Worm (Caenorhabditis elegans): ENCODE data around the gene T28D9.4.

Gene T28D9.4

DNA sequence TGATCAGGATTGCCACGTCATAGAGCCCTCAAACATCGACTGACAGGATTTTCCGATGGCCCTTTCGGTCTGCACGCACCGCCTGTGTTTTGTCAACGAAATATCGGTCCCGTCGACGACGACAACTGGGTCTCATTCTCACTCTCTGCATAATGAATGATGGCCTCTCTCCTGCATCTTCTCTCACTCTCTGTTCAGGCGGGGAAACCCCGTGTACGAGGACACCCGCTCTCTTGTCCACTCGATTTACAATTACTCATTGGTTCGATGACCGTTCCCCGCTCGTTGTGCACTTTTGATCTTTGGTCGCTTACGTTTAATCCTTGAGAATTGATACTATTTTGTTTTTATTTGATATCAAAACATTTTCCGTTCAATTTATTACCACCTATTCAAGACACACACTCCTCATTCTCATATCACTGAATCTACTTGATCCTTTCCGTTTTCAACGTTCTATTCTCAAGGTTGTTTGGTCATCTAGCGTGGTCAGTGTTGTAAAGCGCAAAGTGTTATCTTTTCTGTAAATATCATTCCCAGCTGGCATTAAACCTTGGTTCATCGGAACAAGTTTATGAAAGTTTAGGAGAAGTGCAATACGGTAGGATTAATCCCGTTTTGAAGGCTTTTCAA is 46.0 kb downstream of the T28D9.4 start:
- TF ChIP-seq tbx-2 (tag; optimal IDR thresholded peaks at IDR 0.05), result peak; percentile 72
- TF ChIP-seq rnt-1 (tag; optimal IDR thresholded peaks at IDR 0.05), result peak; percentile 18
- TF ChIP-seq odd-2 (tag; optimal IDR thresholded peaks at IDR 0.05), result no peak
- TF ChIP-seq unc-42 (tag; optimal IDR thresholded peaks at IDR 0.05), result no peak
- TF ChIP-seq nhr-11 (tag; optimal IDR thresholded peaks at IDR 0.05), result no peak
- no peak for TF ChIP-seq ttx-3 (tag; optimal IDR thresholded peaks at IDR 0.05)
- no peak for TF ChIP-seq pat-9 (tag; optimal IDR thresholded peaks at IDR 0.05)
- TF ChIP-seq hlh-13 (GFP tag; optimal IDR thresholded peaks at IDR 0.05), result no peak
- no peak for TF ChIP-seq pros-1 (tag; optimal IDR thresholded peaks at IDR 0.05)
- no peak for TF ChIP-seq hlh-30 (tag; optimal IDR thresholded peaks at IDR 0.05; ENCODE audit: insufficient read depth)
- no peak for TF ChIP-seq pha-2 (tag; optimal IDR thresholded peaks at IDR 0.05)
- no peak for TF ChIP-seq C38D4.7 (GFP tag; optimal IDR thresholded peaks at IDR 0.05)
- peak; percentile 32 for TF ChIP-seq ceh-34 (tag; optimal IDR thresholded peaks at IDR 0.05)
- no peak for TF ChIP-seq ceh-2 (tag; optimal IDR thresholded peaks at IDR 0.05)
- no peak for TF ChIP-seq T23F11.4 (GFP tag; optimal IDR thresholded peaks at IDR 0.05)
- TF ChIP-seq che-1 (tag; optimal IDR thresholded peaks at IDR 0.05), result no peak
- no peak for TF ChIP-seq gmeb-2 (tag; optimal IDR thresholded peaks at IDR 0.05)
- TF ChIP-seq ets-4 (tag; optimal IDR thresholded peaks at IDR 0.05), result no peak
- no peak for TF ChIP-seq madf-2 (tag; optimal IDR thresholded peaks at IDR 0.05)
- no peak for TF ChIP-seq fax-1 (tag; optimal IDR thresholded peaks at IDR 0.05)
- no peak for TF ChIP-seq ceh-6 (GFP tag; optimal IDR thresholded peaks at IDR 0.05)
- no peak for TF ChIP-seq npax-4 (tag; optimal IDR thresholded peaks at IDR 0.05)
- no peak for TF ChIP-seq K02D7.2 (tag; optimal IDR thresholded peaks at IDR 0.05)
- TF ChIP-seq ceh-22 (tag; optimal IDR thresholded peaks at IDR 0.05), result no peak
- no peak for TF ChIP-seq pax-1 (tag; optimal IDR thresholded peaks at IDR 0.05)
- TF ChIP-seq fkh-10 (GFP tag; optimal IDR thresholded peaks at IDR 0.05), result no peak
- no peak for TF ChIP-seq ceh-30 (tag; optimal IDR thresholded peaks at IDR 0.05)
- TF ChIP-seq mec-3 (tag; optimal IDR thresholded peaks at IDR 0.05; ENCODE audit: borderline replicate concordance), result no peak
- no peak for TF ChIP-seq pag-3 (tag; optimal IDR thresholded peaks at IDR 0.05; ENCODE audit: borderline replicate concordance)
- TF ChIP-seq hlh-6 (tag; optimal IDR thresholded peaks at IDR 0.05), result no peak
- TF ChIP-seq F13H6.1 (tag; optimal IDR thresholded peaks at IDR 0.05), result no peak
- TF ChIP-seq ref-2 (tag; optimal IDR thresholded peaks at IDR 0.05), result peak; percentile 39
- no peak for TF ChIP-seq ahr-1 (tag; optimal IDR thresholded peaks at IDR 0.05)
- TF ChIP-seq K09A11.1 (tag; optimal IDR thresholded peaks at IDR 0.05; ENCODE audit: insufficient read depth), result no peak
- TF ChIP-seq dve-1 (tag; optimal IDR thresholded peaks at IDR 0.05), result no peak
- no peak for TF ChIP-seq lim-6 (tag; optimal IDR thresholded peaks at IDR 0.05)
- no peak for TF ChIP-seq eyg-1 (tag; optimal IDR thresholded peaks at IDR 0.05)
- TF ChIP-seq unc-55 (GFP tag; optimal IDR thresholded peaks at IDR 0.05), result peak; percentile 74
- TF ChIP-seq syd-9 (tag; optimal IDR thresholded peaks at IDR 0.05), result no peak
- TF ChIP-seq sox-4 (tag; optimal IDR thresholded peaks at IDR 0.05), result no peak
- TF ChIP-seq Y22D7AL.16 (tag; optimal IDR thresholded peaks at IDR 0.05), result no peak
- peak; percentile 57 for TF ChIP-seq ceh-31 (tag; optimal IDR thresholded peaks at IDR 0.05)
- peak; percentile 30 for TF ChIP-seq sdc-2 (tag; optimal IDR thresholded peaks at IDR 0.05)
- TF ChIP-seq hlh-8 (tag; optimal IDR thresholded peaks at IDR 0.05), result peak; percentile 1
- TF ChIP-seq nhr-232 (tag; optimal IDR thresholded peaks at IDR 0.05), result no peak
- no peak for TF ChIP-seq pqm-1 (tag; optimal IDR thresholded peaks at IDR 0.05)
- TF ChIP-seq ama-1 (optimal IDR thresholded peaks at IDR 0.05), result no peak
- TF ChIP-seq nfya-1 (tag; optimal IDR thresholded peaks at IDR 0.05), result peak; percentile 21
- TF ChIP-seq unc-86 (tag; optimal IDR thresholded peaks at IDR 0.05), result no peak
